Fruit fly (Drosophila melanogaster) whole organism, embryonic: Measurements from ENCODE around the gene Idh3b.

Experiments
- Abd-B ChIP-seq: fragments of 200-800 bp; sonication (Bioruptor generic); optimal IDR thresholded peaks from 2 replicates; lab custom pipeline; 2018; ENCODE audit warnings: missing biosample characterization, mild to moderate bottlenecking, missing genetic modification characterization, moderate library complexity
- Adf1 ChIP-seq: fragments of 200-800 bp; sonication (Bioruptor generic); IDR thresholded peaks from 2 replicates; pipeline ENCODE4 v1.3.6; 2022; ENCODE audit warnings: missing biosample characterization, missing genetic modification characterization
- B-H1 ChIP-seq: fragments of 200-800 bp; sonication (Bioruptor generic); IDR thresholded peaks from 3 replicates; pipeline ENCODE4 v1.3.6; 2022; ENCODE audit warnings: missing biosample characterization, missing genetic modification characterization
- CG10565 ChIP-seq: fragments of 200-800 bp; sonication (Bioruptor generic); optimal IDR thresholded peaks from 3 replicates; lab custom pipeline; 2016; ENCODE audit warnings: missing biosample characterization, mild to moderate bottlenecking, missing genetic modification characterization
- CG11093 ChIP-seq: fragments of 200-800 bp; sonication (Bioruptor generic); IDR thresholded peaks from 3 replicates; pipeline ENCODE4 v1.3.6; 2022; ENCODE audit warnings: missing biosample characterization, missing genetic modification characterization
- CG12299 ChIP-seq: fragments of 200-800 bp; sonication (Bioruptor generic); optimal IDR thresholded peaks from 2 replicates; lab custom pipeline; 2018; ENCODE audit warnings: missing biosample characterization, mild to moderate bottlenecking, missing genetic modification characterization
- CG12659 ChIP-seq: fragments of 200-800 bp; sonication (Bioruptor generic); optimal IDR thresholded peaks from 3 replicates; lab custom pipeline; 2017; ENCODE audit warnings: mild to moderate bottlenecking, missing biosample characterization, missing genetic modification reagents, missing genetic modification characterization
- CG13296 ChIP-seq: fragments of 200-800 bp; sonication (Bioruptor generic); optimal IDR thresholded peaks from 3 replicates; lab custom pipeline; 2018; ENCODE audit warnings: missing biosample characterization, mild to moderate bottlenecking, missing genetic modification characterization
- CG15073 ChIP-seq: fragments of 200-800 bp; sonication (Bioruptor generic); optimal IDR thresholded peaks from 2 replicates; lab custom pipeline; 2016; ENCODE audit warnings: missing biosample characterization, missing genetic modification characterization
- CG17385 ChIP-seq: fragments of 200-800 bp; sonication (Bioruptor generic); optimal IDR thresholded peaks from 3 replicates; lab custom pipeline; 2018; ENCODE audit warnings: missing biosample characterization, mild to moderate bottlenecking, missing genetic modification characterization
- CG17802 ChIP-seq: fragments of 200-800 bp; sonication (Bioruptor generic); optimal IDR thresholded peaks from 2 replicates; lab custom pipeline; 2018; ENCODE audit warnings: missing biosample characterization, mild to moderate bottlenecking, missing genetic modification characterization, moderate library complexity
- CG18262 ChIP-seq: fragments of 200-800 bp; optimal IDR thresholded peaks from 3 replicates; lab custom pipeline; 2019; ENCODE audit warnings: missing biosample characterization, mild to moderate bottlenecking, missing genetic modification characterization, moderate library complexity
- CG18599 ChIP-seq: fragments of 200-800 bp; sonication (Bioruptor generic); optimal IDR thresholded peaks from 3 replicates; lab custom pipeline; 2017; ENCODE audit warnings: missing biosample characterization, missing genetic modification characterization, mild to moderate bottlenecking, moderate library complexity, missing genetic modification reagents
- CG32772 ChIP-seq: fragments of 200-800 bp; sonication (Bioruptor generic); IDR thresholded peaks from 2 replicates; pipeline ENCODE4 v1.3.6; 2022; ENCODE audit warnings: missing biosample characterization, missing genetic modification characterization
- CG4820 ChIP-seq: fragments of 200-800 bp; sonication (Bioruptor generic); optimal IDR thresholded peaks from 3 replicates; lab custom pipeline; 2016; ENCODE audit warnings: missing biosample characterization, missing genetic modification characterization
- CG5953 ChIP-seq: fragments of 200-800 bp; sonication (Bioruptor generic); IDR thresholded peaks from 2 replicates; pipeline ENCODE4 v1.3.6; 2022; ENCODE audit warnings: missing biosample characterization, missing genetic modification characterization
- CG6175 ChIP-seq: fragments of 200-800 bp; sonication (Bioruptor generic); IDR thresholded peaks from 3 replicates; pipeline ENCODE4 v1.3.6; 2022; ENCODE audit warnings: missing biosample characterization, missing genetic modification characterization
- CG6765 ChIP-seq: fragments of 200-800 bp; sonication (Bioruptor generic); optimal IDR thresholded peaks from 3 replicates; lab custom pipeline; 2017; ENCODE audit warnings: missing biosample characterization, mild to moderate bottlenecking, missing genetic modification characterization
- CG6813 ChIP-seq: fragments of 200-800 bp; sonication (Bioruptor generic); optimal IDR thresholded peaks from 2 replicates; lab custom pipeline; 2017; ENCODE audit warnings: missing biosample characterization, missing genetic modification characterization, mild to moderate bottlenecking, moderate library complexity, missing genetic modification reagents
- CG7271 ChIP-seq: fragments of 200-800 bp; sonication (Bioruptor generic); optimal IDR thresholded peaks from 2 replicates; lab custom pipeline; 2018; ENCODE audit warnings: missing biosample characterization, mild to moderate bottlenecking, missing genetic modification characterization, moderate library complexity
- CG7928 ChIP-seq: fragments of 200-800 bp; sonication (Bioruptor generic); optimal IDR thresholded peaks from 2 replicates; lab custom pipeline; 2017; ENCODE audit warnings: missing biosample characterization, mild to moderate bottlenecking, missing genetic modification characterization
- CG7987 ChIP-seq: fragments of 200-800 bp; sonication (Bioruptor generic); optimal IDR thresholded peaks from 2 replicates; lab custom pipeline; 2018; ENCODE audit warnings: missing biosample characterization, mild to moderate bottlenecking, missing genetic modification characterization, moderate library complexity
- Dref ChIP-seq: fragments of 200-800 bp; sonication (Bioruptor generic); IDR thresholded peaks from 2 replicates; pipeline ENCODE4 v1.3.6; 2022; ENCODE audit warnings: missing biosample characterization, missing genetic modification characterization
- Elba2 ChIP-seq: fragments of 200-800 bp; sonication (Bioruptor generic); optimal IDR thresholded peaks from 3 replicates; lab custom pipeline; 2016; ENCODE audit warnings: missing biosample characterization, missing genetic modification characterization
- Hsf ChIP-seq: fragments of 200-800 bp; sonication (Bioruptor generic); optimal IDR thresholded peaks from 3 replicates; lab custom pipeline; 2016; ENCODE audit warnings: missing biosample characterization, missing genetic modification characterization
- Meics ChIP-seq: fragments of 200-800 bp; sonication (Bioruptor generic); optimal IDR thresholded peaks from 2 replicates; lab custom pipeline; 2017; ENCODE audit warnings: missing biosample characterization, mild to moderate bottlenecking, missing genetic modification characterization
- Nf-YA ChIP-seq: fragments of 200-800 bp; sonication (Bioruptor generic); IDR thresholded peaks from 2 replicates; pipeline ENCODE4 v1.3.6; 2022; ENCODE audit warnings: missing biosample characterization, missing genetic modification characterization
- Rfx ChIP-seq: fragments of 200-800 bp; sonication (Bioruptor generic); IDR thresholded peaks from 2 replicates; pipeline ENCODE4 v1.3.6; 2022; ENCODE audit warnings: missing biosample characterization, missing genetic modification characterization
- Usf ChIP-seq: fragments of 200-800 bp; sonication (Bioruptor generic); optimal IDR thresholded peaks from 2 replicates; lab custom pipeline; 2017; ENCODE audit warnings: missing genotype, missing biosample characterization, missing genetic modification characterization
- ato ChIP-seq: fragments of 200-800 bp; sonication (Bioruptor generic); IDR thresholded peaks from 2 replicates; pipeline ENCODE4 v1.3.6; 2022; ENCODE audit warnings: missing biosample characterization, missing genetic modification characterization; ENCODE audit not compliant: partially characterized antibody
- caup ChIP-seq: fragments of 200-800 bp; sonication (Bioruptor generic); optimal IDR thresholded peaks from 3 replicates; lab custom pipeline; 2017; ENCODE audit warnings: missing biosample characterization, mild to moderate bottlenecking, missing genetic modification characterization, moderate library complexity; ENCODE audit not compliant: severe bottlenecking
- cwo ChIP-seq: fragments of 200-800 bp; sonication (Bioruptor generic); optimal IDR thresholded peaks from 3 replicates; lab custom pipeline; 2017; ENCODE audit warnings: missing biosample characterization, missing genetic modification characterization, mild to moderate bottlenecking, moderate library complexity, missing genetic modification reagents
- fd64A ChIP-seq: fragments of 200-800 bp; sonication (Bioruptor generic); optimal IDR thresholded peaks from 3 replicates; lab custom pipeline; 2018; ENCODE audit warnings: missing biosample characterization, mild to moderate bottlenecking, missing genetic modification characterization
- hbn ChIP-seq: fragments of 200-800 bp; sonication (Bioruptor generic); IDR thresholded peaks from 2 replicates; pipeline ENCODE4 v1.3.6; 2022; ENCODE audit warnings: missing biosample characterization, missing genetic modification characterization; ENCODE audit not compliant: partially characterized antibody
- kni ChIP-seq: fragments of 200-800 bp; sonication (Bioruptor generic); optimal IDR thresholded peaks from 3 replicates; lab custom pipeline; 2017; ENCODE audit warnings: mild to moderate bottlenecking, missing biosample characterization, missing genetic modification reagents, missing genetic modification characterization
- luna ChIP-seq: fragments of 200-800 bp; sonication (Bioruptor generic); optimal IDR thresholded peaks from 2 replicates; lab custom pipeline; 2016; ENCODE audit warnings: missing biosample characterization, missing genetic modification characterization
- nau ChIP-seq: fragments of 200-800 bp; sonication (Bioruptor generic); optimal IDR thresholded peaks from 3 replicates; lab custom pipeline; 2017; ENCODE audit warnings: missing biosample characterization, mild to moderate bottlenecking, missing genetic modification characterization, missing genetic modification reagents
- nerfin-2 ChIP-seq: fragments of 200-800 bp; sonication (Bioruptor generic); IDR thresholded peaks from 2 replicates; pipeline ENCODE4 v1.3.6; 2022; ENCODE audit warnings: missing biosample characterization, missing genetic modification characterization; ENCODE audit not compliant: partially characterized antibody
- nom ChIP-seq: fragments of 200-800 bp; sonication (Bioruptor generic); optimal IDR thresholded peaks from 2 replicates; lab custom pipeline; 2017; ENCODE audit warnings: missing biosample characterization, missing genetic modification characterization, mild to moderate bottlenecking, moderate library complexity, missing genetic modification reagents
- org-1 ChIP-seq: fragments of 200-800 bp; sonication (Bioruptor generic); optimal IDR thresholded peaks from 2 replicates; lab custom pipeline; 2017; ENCODE audit warnings: missing biosample characterization, missing genetic modification characterization
- peb ChIP-seq: fragments of 200-800 bp; sonication (Bioruptor generic); IDR thresholded peaks from 2 replicates; pipeline ENCODE4 v1.3.6; 2022; ENCODE audit warnings: missing biosample characterization, missing genetic modification characterization
- ro ChIP-seq: fragments of 200-800 bp; sonication (Bioruptor generic); IDR thresholded peaks from 2 replicates; pipeline ENCODE4 v1.3.6; 2022; ENCODE audit warnings: missing biosample characterization, missing genetic modification characterization
- sima ChIP-seq: fragments of 200-800 bp; sonication (Bioruptor generic); optimal IDR thresholded peaks from 2 replicates; lab custom pipeline; 2016; ENCODE audit warnings: missing biosample characterization, missing genetic modification characterization
- sqz ChIP-seq: fragments of 200-800 bp; sonication (Bioruptor generic); optimal IDR thresholded peaks from 3 replicates; lab custom pipeline; 2018; ENCODE audit warnings: missing biosample characterization, mild to moderate bottlenecking, missing genetic modification characterization
- stc ChIP-seq: fragments of 200-800 bp; sonication (Bioruptor generic); IDR thresholded peaks from 2 replicates; pipeline ENCODE4 v1.3.6; 2022; ENCODE audit warnings: missing biosample characterization, missing genetic modification characterization
- tin ChIP-seq: fragments of 200-800 bp; sonication (Bioruptor generic); optimal IDR thresholded peaks from 3 replicates; lab custom pipeline; 2016; ENCODE audit warnings: missing biosample characterization, missing genetic modification characterization
- toy ChIP-seq: fragments of 200-800 bp; sonication (Bioruptor generic); IDR thresholded peaks from 2 replicates; pipeline ENCODE4 v1.3.6; 2022; ENCODE audit warnings: missing biosample characterization, missing genetic modification characterization
- twi ChIP-seq: fragments of 200-800 bp; optimal IDR thresholded peaks from 2 replicates; lab custom pipeline; 2019; ENCODE audit warnings: missing biosample characterization, mild to moderate bottlenecking, missing genetic modification characterization, moderate library complexity
- unpg ChIP-seq: fragments of 200-800 bp; sonication (Bioruptor generic); optimal IDR thresholded peaks from 3 replicates; lab custom pipeline; 2018; ENCODE audit warnings: missing biosample characterization, mild to moderate bottlenecking, missing genetic modification characterization, moderate library complexity
- zfh1 ChIP-seq: fragments of 200-800 bp; sonication (Bioruptor generic); IDR thresholded peaks from 3 replicates; pipeline ENCODE4 v1.3.6; 2022; ENCODE audit warnings: missing biosample characterization, missing genetic modification characterization

The Idh3b gene

DNA sequence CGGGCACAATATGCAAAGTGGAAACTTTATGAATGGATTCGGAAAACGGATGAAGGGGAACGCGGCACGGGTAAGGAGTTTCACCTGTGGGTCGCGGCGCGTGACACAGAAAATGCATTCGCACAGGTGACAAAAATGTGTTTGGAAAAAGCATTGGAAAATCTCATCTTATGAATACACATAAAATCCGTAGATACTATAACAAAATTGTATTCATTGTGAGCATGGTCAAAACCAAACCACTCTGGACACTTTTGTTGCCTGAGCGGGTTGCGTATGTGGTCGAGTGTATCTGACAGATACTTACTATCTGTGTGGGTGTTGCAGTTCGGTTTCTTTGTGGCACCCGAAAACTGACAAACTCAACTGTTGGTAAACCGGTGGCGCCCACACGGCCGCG lies 20.3 kb upstream of the Idh3b start (continued):
- peak; percentile 23 for TF ChIP-seq cwo
- no peak for TF ChIP-seq unpg (GFP tag; lab: Kevin White, UChicago)
- TF ChIP-seq CG6765 (GFP tag; lab: Kevin White, UChicago), result no peak
- peak; percentile 52; the same call in 2 of the 3 replicates for TF ChIP-seq CG11093 (GFP tag; lab: Robert Waterston, UW)
- TF ChIP-seq CG32772, result peak; percentile 54
- TF ChIP-seq nerfin-2, result no peak
- TF ChIP-seq B-H1 (GFP tag; lab: Robert Waterston, UW), result peak; percentile 42; the same call in 1 of the 3 replicates
- TF ChIP-seq luna (GFP tag; lab: Kevin White, UChicago), result no peak
- peak; percentile 44 for TF ChIP-seq CG17385 (GFP tag; lab: Kevin White, UChicago)
- TF ChIP-seq tin (GFP tag; lab: Kevin White, UChicago), result no peak
- no peak for TF ChIP-seq CG18599 (GFP tag; lab: Kevin White, UChicago)
- TF ChIP-seq Hsf (GFP tag; lab: Kevin White, UChicago), result peak; percentile 45
- TF ChIP-seq CG12659 (GFP tag; lab: Kevin White, UChicago), result peak; percentile 34
- no peak for TF ChIP-seq kni (GFP tag; lab: Kevin White, UChicago)
- no peak for TF ChIP-seq CG10565 (GFP tag; lab: Kevin White, UChicago)
- TF ChIP-seq nom, result no peak
- no peak for TF ChIP-seq ato (GFP tag; lab: Robert Waterston, UW)
- no peak for TF ChIP-seq Elba2 (GFP tag; lab: Kevin White, UChicago)
- TF ChIP-seq Meics (GFP tag; lab: Kevin White, UChicago), result no peak
- TF ChIP-seq CG13296 (GFP tag; lab: Kevin White, UChicago), result no peak
- TF ChIP-seq CG7987, result no peak
- TF ChIP-seq fd64A, result peak; percentile 5
- no peak for TF ChIP-seq CG6813 (GFP tag; lab: Kevin White, UChicago)
- no peak for TF ChIP-seq CG6175 (GFP tag; lab: Robert Waterston, UW)
- TF ChIP-seq CG7271 (tag; lab: Kevin White, UChicago), result no peak
- TF ChIP-seq CG5953 (GFP tag; lab: Robert Waterston, UW), result peak; percentile 70
- TF ChIP-seq CG12299 (tag; lab: Kevin White, UChicago), result no peak
- no peak for TF ChIP-seq ro (GFP tag; lab: Robert Waterston, UW)
- no peak for TF ChIP-seq CG17802 (tag; lab: Kevin White, UChicago)
- TF ChIP-seq sima (GFP tag; lab: Kevin White, UChicago), result no peak
- TF ChIP-seq CG4820 (GFP tag; lab: Kevin White, UChicago), result peak; percentile 18
- 0 out of 2 replicates have a peak, but pooled peaks have one; percentile 21 for TF ChIP-seq Rfx
- TF ChIP-seq Nf-YA (GFP tag; lab: Robert Waterston, UW), result peak; percentile 42; the same call in 1 of the 2 replicates
- TF ChIP-seq Abd-B (GFP tag; lab: Kevin White, UChicago), result peak; percentile 9
- no peak for TF ChIP-seq toy (GFP tag; lab: Robert Waterston, UW)
- no peak for TF ChIP-seq hbn (GFP tag; lab: Robert Waterston, UW)
- TF ChIP-seq zfh1 (GFP tag; lab: Robert Waterston, UW), result peak; percentile 86
- no peak for TF ChIP-seq Usf (GFP tag; lab: Kevin White, UChicago)
- TF ChIP-seq peb (GFP tag; lab: Robert Waterston, UW), result 0 out of 2 replicates have a peak, but pooled peaks have one; percentile 27
- peak; percentile 55 for TF ChIP-seq CG18262 (tag; lab: Kevin White, UChicago)
- TF ChIP-seq Adf1 (GFP tag; lab: Robert Waterston, UW), result no peak
- no peak for TF ChIP-seq CG15073 (GFP tag; lab: Kevin White, UChicago)
- TF ChIP-seq nau, result no peak
- TF ChIP-seq caup (GFP tag; lab: Kevin White, UChicago), result no peak
- TF ChIP-seq twi, result no peak
- no peak for TF ChIP-seq Dref (GFP tag; lab: Robert Waterston, UW)
- TF ChIP-seq org-1 (GFP tag; lab: Kevin White, UChicago), result peak; percentile 42
- no peak for TF ChIP-seq CG7928 (GFP tag; lab: Kevin White, UChicago)
- TF ChIP-seq stc, result peak; percentile 82
- no peak for TF ChIP-seq sqz (GFP tag; lab: Kevin White, UChicago)
